Worm (Caenorhabditis elegans) whole organism, late embryonic: ENCODE measurements around the gene ZC239.22.
"Not testable (repeated sequence)": the region's sequence is repeated elsewhere in the genome, so short reads cannot be mapped to it uniquely, and the experiment has no call there.

Source experiments
- C38D4.7 ChIP-seq: fragments of 200-800 bp; sonication (Bioruptor generic); optimal IDR thresholded peaks from 2 replicates; lab custom pipeline; 2018; ENCODE audit warnings: mild to moderate bottlenecking, missing genetic modification characterization, moderate library complexity, missing compliant biosample characterization
- F13H6.1 ChIP-seq: sonication (generic microtip); optimal IDR thresholded peaks from 2 replicates; lab custom pipeline; 2016; ENCODE audit warnings: missing genetic modification characterization, missing compliant biosample characterization
- K09A11.1 ChIP-seq: sonication (generic microtip); optimal IDR thresholded peaks from 2 replicates; lab custom pipeline; 2017; ENCODE audit warnings: antibody characterized with exemption, mild to moderate bottlenecking, missing genetic modification characterization, missing compliant biosample characterization; ENCODE audit not compliant: insufficient read depth
- ama-1 ChIP-seq: fragments of 150-350 bp; optimal IDR thresholded peaks from 2 replicates; lab custom pipeline; 2014
- ceh-14 ChIP-seq: sonication (generic microtip); optimal IDR thresholded peaks from 2 replicates; lab custom pipeline; 2016; ENCODE audit warnings: missing genotype, missing genetic modification characterization, missing compliant biosample characterization
- ceh-18 ChIP-seq: sonication (generic microtip); optimal IDR thresholded peaks from 2 replicates; lab custom pipeline; 2016; ENCODE audit warnings: missing genetic modification characterization, missing compliant biosample characterization
- ceh-19 ChIP-seq: fragments of 200-800 bp; sonication (Bioruptor generic); optimal IDR thresholded peaks from 2 replicates; lab custom pipeline; 2018; ENCODE audit warnings: mild to moderate bottlenecking, missing genetic modification characterization, missing compliant biosample characterization
- ceh-24 ChIP-seq: sonication (generic microtip); optimal IDR thresholded peaks from 2 replicates; lab custom pipeline; 2016; ENCODE audit warnings: mild to moderate bottlenecking, missing genetic modification characterization, missing compliant biosample characterization
- ceh-30 ChIP-seq: fragments of 150-350 bp; optimal IDR thresholded peaks from 2 replicates; lab custom pipeline; 2014; ENCODE audit warnings: missing biosample characterization, missing genetic modification characterization
- ceh-48 ChIP-seq: sonication (generic microtip); optimal IDR thresholded peaks from 2 replicates; lab custom pipeline; 2016; ENCODE audit warnings: missing genetic modification characterization, inconsistent platforms, missing compliant biosample characterization
- che-1 ChIP-seq: sonication (generic microtip); optimal IDR thresholded peaks from 2 replicates; lab custom pipeline; 2016; ENCODE audit warnings: mild to moderate bottlenecking, missing genetic modification characterization, missing compliant biosample characterization
- elt-2 ChIP-seq: sonication (generic microtip); optimal IDR thresholded peaks from 2 replicates; lab custom pipeline; 2016; ENCODE audit warnings: missing genetic modification reagents, missing genetic modification characterization, missing compliant biosample characterization
- ets-4 ChIP-seq: sonication (generic microtip); optimal IDR thresholded peaks from 2 replicates; lab custom pipeline; 2016; ENCODE audit warnings: missing genetic modification characterization, missing compliant biosample characterization
- eyg-1 ChIP-seq: sonication (generic microtip); optimal IDR thresholded peaks from 2 replicates; lab custom pipeline; 2016; ENCODE audit warnings: missing genotype, missing genetic modification characterization, missing compliant biosample characterization
- hlh-13 ChIP-seq: fragments of 200-800 bp; sonication (Bioruptor generic); optimal IDR thresholded peaks from 2 replicates; lab custom pipeline; 2018; ENCODE audit warnings: mild to moderate bottlenecking, missing genetic modification characterization, missing compliant biosample characterization
- hlh-15 ChIP-seq: sonication (generic microtip); optimal IDR thresholded peaks from 2 replicates; lab custom pipeline; 2016; ENCODE audit warnings: missing genetic modification characterization, missing compliant biosample characterization
- mec-3 ChIP-seq: sonication (generic microtip); optimal IDR thresholded peaks from 2 replicates; lab custom pipeline; 2016; ENCODE audit warnings: borderline replicate concordance, missing genetic modification characterization, missing compliant biosample characterization
- nfya-1 ChIP-seq: sonication (generic microtip); optimal IDR thresholded peaks from 2 replicates; lab custom pipeline; 2017; ENCODE audit warnings: missing genetic modification characterization, mild to moderate bottlenecking, missing compliant biosample characterization, antibody characterized with exemption, moderate library complexity
- nhr-232 ChIP-seq: sonication (generic microtip); optimal IDR thresholded peaks from 2 replicates; lab custom pipeline; 2016; ENCODE audit warnings: missing genetic modification characterization, missing compliant biosample characterization
- npax-4 ChIP-seq: sonication (generic microtip); optimal IDR thresholded peaks from 2 replicates; lab custom pipeline; 2016; ENCODE audit warnings: missing genetic modification characterization, missing compliant biosample characterization
- pat-9 ChIP-seq: fragments of 200-800 bp; sonication (Bioruptor generic); optimal IDR thresholded peaks from 2 replicates; lab custom pipeline; 2018; ENCODE audit warnings: mild to moderate bottlenecking, missing genetic modification characterization, moderate library complexity, missing compliant biosample characterization
- pqm-1 ChIP-seq: sonication (generic microtip); optimal IDR thresholded peaks from 2 replicates; lab custom pipeline; 2016; ENCODE audit warnings: missing genetic modification characterization, missing compliant biosample characterization
- pros-1 ChIP-seq: fragments of 150-350 bp; optimal IDR thresholded peaks from 2 replicates; lab custom pipeline; 2014; ENCODE audit warnings: missing biosample characterization, missing genetic modification reagents, missing genetic modification characterization
- ref-2 ChIP-seq: sonication (generic microtip); optimal IDR thresholded peaks from 2 replicates; lab custom pipeline; 2016; ENCODE audit warnings: missing genetic modification characterization, missing compliant biosample characterization
- sdc-2 ChIP-seq: sonication (generic microtip); optimal IDR thresholded peaks from 2 replicates; lab custom pipeline; 2016; ENCODE audit warnings: missing genotype, missing genetic modification characterization, missing compliant biosample characterization
- sox-4 ChIP-seq: sonication (generic microtip); optimal IDR thresholded peaks from 2 replicates; lab custom pipeline; 2017; ENCODE audit warnings: mild to moderate bottlenecking, missing genetic modification characterization, inconsistent platforms, missing compliant biosample characterization
- tbx-7 ChIP-seq: sonication (generic microtip); optimal IDR thresholded peaks from 2 replicates; lab custom pipeline; 2016; ENCODE audit warnings: missing genotype, missing genetic modification characterization, missing compliant biosample characterization
- unc-3 ChIP-seq, 2 experiments: fragments of 200-800 bp in 1 of 2; sonication (Bioruptor generic) in 1 of 2; sonication (generic microtip) in 1 of 2; conservative IDR thresholded peaks in 1 of 2; optimal IDR thresholded peaks in 1 of 2; 2 replicates each; pipeline versions ENCODE4 v1.3.6 to Lab custom; 2016 to 2022; ENCODE audit warnings: missing compliant biosample characterization in 2 of 2, missing genetic modification characterization in 2 of 2, missing genetic modification reagents in 1 of 2
- unc-55 ChIP-seq: sonication (generic microtip); optimal IDR thresholded peaks from 2 replicates; lab custom pipeline; 2017; ENCODE audit warnings: missing biosample characterization, missing genetic modification reagents, missing genetic modification characterization
- zip-5 ChIP-seq: sonication (generic microtip); optimal IDR thresholded peaks from 2 replicates; lab custom pipeline; 2016; ENCODE audit warnings: missing genetic modification characterization, missing compliant biosample characterization
- ztf-16 ChIP-seq: sonication (generic microtip); optimal IDR thresholded peaks from 2 replicates; lab custom pipeline; 2017; ENCODE audit warnings: missing genetic modification characterization, missing compliant biosample characterization

Gene ZC239.22

DNA sequence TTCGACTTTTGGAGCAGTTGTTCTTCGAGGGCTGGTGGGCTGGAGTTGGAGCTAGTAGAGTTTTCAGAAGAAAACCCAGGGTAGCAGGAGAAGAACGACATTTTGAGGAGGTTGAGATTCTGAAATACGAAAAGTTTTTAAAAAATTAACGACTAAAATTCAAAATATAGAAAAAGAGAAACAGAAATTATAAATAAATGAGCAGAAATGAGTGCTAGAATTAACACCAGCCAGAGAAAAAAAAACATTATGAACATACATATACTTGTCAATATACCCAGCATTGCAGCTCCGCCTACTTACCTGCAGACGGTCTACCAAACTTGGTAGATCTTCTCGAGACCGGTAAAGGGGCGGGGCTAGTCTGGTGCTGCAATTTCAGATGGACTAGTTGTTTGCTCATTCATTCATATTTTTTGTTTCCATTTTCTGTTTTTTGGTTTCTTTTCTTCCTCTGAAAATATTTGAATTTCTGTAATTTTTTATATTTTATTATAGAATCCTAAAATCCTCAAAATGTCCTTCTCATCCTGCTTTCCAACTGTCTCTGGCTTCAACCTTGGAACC, 14.1 kb downstream of the ZC239.22 start, which contains the start of the genes ZC239.20 and ZC239.21:
Gene ZC239.20, minus strand, starts transcription at position 101 of the 567 bp plus-strand sequence.
Gene ZC239.21, plus strand, starts transcription at position 517 of the 567 bp plus-strand sequence.
- TF ChIP-seq unc-55 (GFP tag; lab: Kevin White, UChicago) (no peak), che-1 (tag; lab: Kevin White, UChicago) (no peak), elt-2 (tag; lab: Kevin White, UChicago) (no peak), K09A11.1 (no peak), sdc-2 (no peak), pros-1 (tag; lab: Kevin White, UChicago) (no peak), eyg-1 (no peak)
- TF ChIP-seq, all 69 proteins: peak for 0

DNA sequence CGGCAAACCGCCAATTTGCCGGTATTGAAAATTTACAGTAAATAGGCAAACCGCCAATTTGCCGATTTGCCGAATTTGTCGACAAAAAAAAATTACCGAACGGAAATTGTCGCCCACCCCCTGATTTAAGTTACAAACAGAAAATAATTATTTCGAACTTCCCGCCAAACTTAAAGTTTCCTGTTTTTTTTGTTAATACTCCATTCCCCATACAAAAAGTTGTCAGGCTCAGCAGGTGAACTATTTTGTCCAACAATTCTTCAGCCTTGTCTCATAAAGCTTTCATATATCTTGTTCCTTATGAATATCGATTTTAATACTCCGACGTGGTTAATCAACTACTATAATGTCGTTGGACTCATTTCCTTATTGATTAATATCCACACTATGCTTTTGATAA, 17.2 kb downstream of the ZC239.22 start, which contains the start of gene sri-50:
Gene sri-50, plus strand, starts transcription at position 301 of the 400 bp plus-strand sequence.
- no peak for TF ChIP-seq C38D4.7
- TF ChIP-seq pqm-1 (tag; lab: Kevin White, UChicago), result no peak
- TF ChIP-seq ceh-14, result no peak
- TF ChIP-seq unc-3 (GFP tag; conservative IDR thresholded peaks at IDR 0.05; lab: Robert Waterston, UW), result no peak
- no peak for TF ChIP-seq unc-3 (tag; optimal IDR thresholded peaks at IDR 0.05; lab: Kevin White, UChicago)

DNA sequence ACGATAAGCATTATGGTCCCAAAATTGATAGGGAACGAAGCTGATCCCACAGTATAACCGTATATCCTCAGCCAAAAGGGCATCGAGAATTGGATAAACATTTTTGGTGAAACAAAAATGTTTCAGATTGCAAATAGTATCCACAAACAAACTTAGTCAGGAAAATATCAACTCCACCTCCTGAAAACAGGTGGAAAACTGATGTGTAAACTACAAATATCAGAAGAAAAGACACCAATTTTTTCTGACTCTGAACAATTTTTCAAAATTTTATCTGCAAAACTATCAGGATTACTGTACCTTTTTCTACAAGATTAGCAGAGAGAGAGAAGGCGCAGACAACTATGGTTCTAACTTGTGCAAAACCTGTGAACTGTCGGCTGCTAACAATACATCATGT, 18.1 kb downstream of the ZC239.22 start, which contains the start of gene sri-53:
Gene sri-53, minus strand, starts transcription at position 101 of the 400 bp plus-strand sequence.
- no peak for TF ChIP-seq mec-3
- no peak for TF ChIP-seq npax-4 (tag; lab: Kevin White, UChicago)
- TF ChIP-seq sox-4 (tag; lab: Kevin White, UChicago), result no peak
- no peak for TF ChIP-seq ceh-48
- TF ChIP-seq ref-2 (tag; lab: Kevin White, UChicago), result no peak
- TF ChIP-seq ceh-19 (GFP tag; lab: Kevin White, UChicago), result no peak
- no peak for TF ChIP-seq hlh-15 (tag; lab: Kevin White, UChicago)
- TF ChIP-seq zip-5, result no peak
- no peak for TF ChIP-seq ceh-30
- TF ChIP-seq pat-9 (tag; lab: Kevin White, UChicago), result no peak
- TF ChIP-seq ceh-24 (tag; lab: Kevin White, UChicago), result no peak
- no peak for TF ChIP-seq hlh-13 (GFP tag; lab: Kevin White, UChicago)
- TF ChIP-seq nfya-1 (tag; lab: Kevin White, UChicago), result no peak
- no peak for TF ChIP-seq unc-3 (GFP tag; conservative IDR thresholded peaks at IDR 0.05; lab: Robert Waterston, UW)
- no peak for TF ChIP-seq unc-3 (tag; optimal IDR thresholded peaks at IDR 0.05; lab: Kevin White, UChicago)
- TF ChIP-seq ets-4 (tag; lab: Kevin White, UChicago), result no peak

DNA sequence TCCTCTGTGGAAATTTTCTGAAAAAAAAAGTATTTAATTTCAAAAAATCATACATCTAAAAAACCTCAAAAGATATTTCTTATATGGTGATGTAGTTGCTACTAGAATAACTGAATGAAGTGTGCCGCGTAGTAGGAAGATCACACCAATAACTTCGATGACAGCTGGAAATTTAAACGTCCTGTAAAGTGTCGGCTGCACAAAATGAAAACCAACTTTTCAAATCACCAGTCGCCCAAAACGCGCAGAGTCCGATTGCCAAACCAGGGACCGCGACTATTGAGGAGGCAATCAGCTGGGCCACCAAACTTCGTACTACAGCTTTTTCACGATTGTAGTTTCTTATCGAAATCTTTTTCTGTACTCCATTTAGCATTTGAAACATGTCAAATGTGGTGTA, 19.4 kb downstream of the ZC239.22 start, which contains the start of gene sri-48:
Gene sri-48, minus strand, starts transcription at position 101 of the 400 bp plus-strand sequence.
- TF ChIP-seq ztf-16 (tag; lab: Kevin White, UChicago); F13H6.1 (tag; lab: Kevin White, UChicago); ceh-18: not testable (repeated sequence)
- TF ChIP-seq, all 69 proteins: peak for 0; not testable (repeated sequence) for 69

DNA sequence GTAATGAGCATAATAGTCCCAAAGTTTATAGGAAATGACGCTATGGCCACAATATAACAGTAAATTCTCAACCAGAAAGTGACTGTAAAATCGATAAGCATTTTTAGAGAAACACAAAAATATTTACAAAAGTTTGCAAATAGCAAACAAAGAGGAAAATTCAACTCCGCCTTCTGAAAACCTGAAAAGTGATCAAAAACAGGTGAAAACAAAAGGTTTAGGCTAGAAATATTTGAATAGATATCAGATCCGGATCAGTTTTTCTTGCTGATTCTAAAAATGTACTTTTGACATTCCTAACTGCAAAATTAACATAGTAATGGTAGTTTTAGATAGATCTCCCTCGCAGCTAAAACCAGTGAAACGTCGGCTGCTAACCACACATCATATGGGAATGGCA, 21.6 kb downstream of the ZC239.22 start, which contains the start of gene sri-51:
Gene sri-51, minus strand, starts transcription at position 101 of the 400 bp plus-strand sequence.
- TF ChIP-seq ceh-24 (tag; lab: Kevin White, UChicago) (no peak), ama-1 (lab: Kevin White, UChicago) (no peak), nhr-232 (no peak), nfya-1 (tag; lab: Kevin White, UChicago) (no peak), F13H6.1 (tag; lab: Kevin White, UChicago) (no peak), tbx-7 (no peak), ceh-18 (no peak), sdc-2 (no peak), sox-4 (tag; lab: Kevin White, UChicago) (no peak)
